Worm (Caenorhabditis elegans): Measurements from ENCODE around the gene C51E3.10.

The C51E3.10 gene

ce11 chrV:10160954-10161353 is at the start of gene C51E3.10:
TSS of gene C51E3.10 (minus strand) at chrV:10161134.
- TF ChIP-seq pqm-1 (tag; optimal IDR thresholded peaks at IDR 0.05) (peak; percentile 96), elt-2 (tag; optimal IDR thresholded peaks at IDR 0.05) (peak; percentile 94), pha-4 (tag; optimal IDR thresholded peaks at IDR 0.05) (peak; percentile 15), egl-27 (tag; optimal IDR thresholded peaks at IDR 0.05) (no peak), ama-1 (optimal IDR thresholded peaks at IDR 0.05) (no peak), jun-1 (tag; optimal IDR thresholded peaks at IDR 0.05) (peak; percentile 39), skn-1 (tag; optimal IDR thresholded peaks at IDR 0.05) (peak; percentile 70), hmg-11 (tag; optimal IDR thresholded peaks at IDR 0.05) (no peak), mdl-1 (tag; optimal IDR thresholded peaks at IDR 0.05) (peak; percentile 24)

ce11 chrV:10210244-10210643 is 49.3 kb upstream of the C51E3.10 start, which contains the start of gene tftc-3:
TSS of gene tftc-3 (minus strand) at chrV:10210344.
- TF ChIP-seq nhr-67 (tag; optimal IDR thresholded peaks at IDR 0.05) (no peak), fkh-10 (GFP tag; optimal IDR thresholded peaks at IDR 0.05) (no peak), lin-15B (tag; optimal IDR thresholded peaks at IDR 0.05) (no peak), pqm-1 (tag; optimal IDR thresholded peaks at IDR 0.05) (no peak), ceh-9 (tag; optimal IDR thresholded peaks at IDR 0.05) (no peak), snpc-4 (tag; optimal IDR thresholded peaks at IDR 0.05) (no peak), nfya-1 (tag; optimal IDR thresholded peaks at IDR 0.05; ENCODE audit: insufficient read depth) (no peak), elt-2 (tag; optimal IDR thresholded peaks at IDR 0.05) (no peak), tbx-2 (tag; optimal IDR thresholded peaks at IDR 0.05) (no peak), jun-1 (tag; optimal IDR thresholded peaks at IDR 0.05) (no peak), egl-27 (tag; optimal IDR thresholded peaks at IDR 0.05) (no peak), ceh-16 (tag; optimal IDR thresholded peaks at IDR 0.05) (no peak), mdl-1 (tag; optimal IDR thresholded peaks at IDR 0.05) (no peak), lsy-12 (tag; optimal IDR thresholded peaks at IDR 0.05) (no peak), zag-1 (tag; optimal IDR thresholded peaks at IDR 0.05) (no peak), ZK546.5 (tag; optimal IDR thresholded peaks at IDR 0.05) (no peak)

- TF ChIP-seq tbx-2 (tag; optimal IDR thresholded peaks at IDR 0.05): no peak
Measured at ce11 chrV:10206502-10206901, 45.6 kb upstream of the C51E3.10 start, which contains the start of gene rpc-25. TSS of gene rpc-25 (minus strand) at chrV:10206602.

DNA sequence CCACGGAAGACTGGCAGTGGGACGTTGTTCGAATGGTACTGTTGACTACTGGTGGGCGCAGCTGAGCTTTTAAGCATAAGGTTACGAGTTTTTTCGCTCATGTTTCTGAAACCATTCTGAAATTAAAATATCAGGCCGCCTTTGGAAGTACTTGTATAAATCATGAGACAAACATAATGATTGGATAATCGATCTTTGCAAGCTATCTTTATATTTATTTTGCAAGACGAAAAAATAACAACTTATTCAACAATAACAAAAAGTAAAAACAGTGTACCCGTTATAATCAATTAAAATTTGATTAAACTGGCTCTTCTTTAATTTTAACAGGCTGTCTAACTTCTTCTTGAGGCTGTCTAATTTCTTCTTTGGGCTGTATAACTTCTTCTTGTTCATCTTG is 44.5 kb upstream of the C51E3.10 start, which contains the start of gene ZK856.16:
TSS of gene ZK856.16 (minus strand) at position 101 of the 400 bp plus-strand sequence.
- no peak for TF ChIP-seq mdl-1 (tag; optimal IDR thresholded peaks at IDR 0.05)

DNA sequence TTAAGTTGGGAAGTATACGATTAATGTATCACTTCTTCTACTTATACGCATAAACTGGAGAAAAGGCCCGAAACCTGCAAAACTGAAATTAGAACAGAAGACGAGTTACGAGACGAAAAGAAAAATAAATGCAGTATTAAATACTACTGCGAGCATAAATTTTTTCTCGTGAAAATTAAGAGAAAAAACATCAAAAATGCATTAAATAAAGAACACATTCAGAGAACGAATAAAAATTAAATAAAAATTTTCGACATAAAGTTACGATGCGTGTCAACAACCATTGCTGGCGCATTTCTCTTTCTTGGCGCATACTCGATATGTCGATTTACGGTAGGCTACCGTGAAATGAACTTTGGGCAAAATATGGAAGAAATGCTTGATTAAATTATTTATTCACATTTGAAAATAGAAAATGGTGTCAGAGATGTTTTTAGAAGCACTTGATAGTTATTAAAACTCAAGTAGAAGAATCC is 44.0 kb upstream of the C51E3.10 start, which contains the start of the genes ZK856.19 and ZK856.11:
TSS of gene ZK856.19 (minus strand) at position 51 of the 476 bp plus-strand sequence.
TSS of gene ZK856.11 (minus strand) at position 76 of the 476 bp plus-strand sequence.
- peak; percentile 92 for TF ChIP-seq lin-15B (tag; optimal IDR thresholded peaks at IDR 0.05)
- peak; percentile 86 for TF ChIP-seq R02D3.7 (tag; optimal IDR thresholded peaks at IDR 0.05)
- peak; percentile 61 for TF ChIP-seq nfya-1 (tag; optimal IDR thresholded peaks at IDR 0.05; ENCODE audit: insufficient read depth)
- TF ChIP-seq sea-2 (GFP tag; optimal IDR thresholded peaks at IDR 0.05): no peak
- no peak for TF ChIP-seq unc-62 (GFP tag; optimal IDR thresholded peaks at IDR 0.05)
- TF ChIP-seq nhr-43 (tag; optimal IDR thresholded peaks at IDR 0.05; ENCODE audit: poor library complexity, severe bottlenecking): peak; percentile 59
- peak; percentile 30 for TF ChIP-seq pqm-1 (tag; optimal IDR thresholded peaks at IDR 0.05)
- TF ChIP-seq fkh-2 (tag; optimal IDR thresholded peaks at IDR 0.05): no peak
- TF ChIP-seq nhr-67 (tag; optimal IDR thresholded peaks at IDR 0.05): no peak
- TF ChIP-seq jun-1 (tag; optimal IDR thresholded peaks at IDR 0.05): peak; percentile 39
- no peak for TF ChIP-seq ama-1 (optimal IDR thresholded peaks at IDR 0.05)
- peak; percentile 28 for TF ChIP-seq fkh-10 (GFP tag; optimal IDR thresholded peaks at IDR 0.05)
- peak; percentile 28 for TF ChIP-seq hmg-11 (tag; optimal IDR thresholded peaks at IDR 0.05)
- TF ChIP-seq snpc-4 (tag; optimal IDR thresholded peaks at IDR 0.05): peak; percentile 60
- TF ChIP-seq nhr-23 (tag; optimal IDR thresholded peaks at IDR 0.05): peak; percentile 68
- TF ChIP-seq ZK546.5 (tag; optimal IDR thresholded peaks at IDR 0.05): no peak
- TF ChIP-seq ceh-28 (tag; optimal IDR thresholded peaks at IDR 0.05): peak; percentile 33
- no peak for TF ChIP-seq eor-1 (tag; optimal IDR thresholded peaks at IDR 0.05)
- peak; percentile 68 for TF ChIP-seq lsy-12 (tag; optimal IDR thresholded peaks at IDR 0.05)
- no peak for TF ChIP-seq ztf-4 (tag; optimal IDR thresholded peaks at IDR 0.05)
- peak; percentile 29 for TF ChIP-seq tbx-2 (tag; optimal IDR thresholded peaks at IDR 0.05)
- peak; percentile 88 for TF ChIP-seq pha-4 (tag; optimal IDR thresholded peaks at IDR 0.05)
- TF ChIP-seq nhr-28 (tag; optimal IDR thresholded peaks at IDR 0.05): no peak
- TF ChIP-seq nhr-237 (tag; optimal IDR thresholded peaks at IDR 0.05): no peak
- TF ChIP-seq elt-2 (tag; optimal IDR thresholded peaks at IDR 0.05): peak; percentile 43
- TF ChIP-seq nhr-77 (tag; optimal IDR thresholded peaks at IDR 0.05): no peak
- no peak for TF ChIP-seq nhr-76 (tag; optimal IDR thresholded peaks at IDR 0.05)
- TF ChIP-seq ceh-16 (tag; optimal IDR thresholded peaks at IDR 0.05): no peak
